Fruit fly (Drosophila melanogaster) whole organism, embryonic: ENCODE results near the gene Mgat4a.

Experiments used
- Antp ChIP-seq: fragments of 200-800 bp; sonication (Bioruptor generic); optimal IDR thresholded peaks from 3 replicates; lab custom pipeline; 2016; ENCODE audit warnings: missing biosample characterization, missing genetic modification characterization
- BtbVII ChIP-seq: fragments of 200-800 bp; sonication (Bioruptor generic); optimal IDR thresholded peaks from 3 replicates; lab custom pipeline; 2017; ENCODE audit warnings: missing biosample characterization, mild to moderate bottlenecking, missing genetic modification characterization
- CG11456 ChIP-seq: fragments of 200-800 bp; sonication (Bioruptor generic); IDR thresholded peaks from 3 replicates; pipeline ENCODE4 v1.3.6; 2022; ENCODE audit warnings: missing biosample characterization, missing genetic modification characterization
- CG13287 ChIP-seq: fragments of 200-800 bp; sonication (Bioruptor generic); IDR thresholded peaks from 2 replicates; pipeline ENCODE4 v1.3.6; 2022; ENCODE audit warnings: missing biosample characterization, missing genetic modification characterization; ENCODE audit not compliant: partially characterized antibody
- CG13624 ChIP-seq: fragments of 200-800 bp; sonication (Bioruptor generic); optimal IDR thresholded peaks from 2 replicates; lab custom pipeline; 2016; ENCODE audit warnings: missing biosample characterization, missing genetic modification characterization
- CG17359 ChIP-seq: fragments of 200-800 bp; sonication (Bioruptor generic); optimal IDR thresholded peaks from 3 replicates; lab custom pipeline; 2018; ENCODE audit warnings: missing biosample characterization, mild to moderate bottlenecking, missing genetic modification characterization, moderate library complexity
- CG17612 ChIP-seq: fragments of 200-800 bp; sonication (Bioruptor generic); IDR thresholded peaks from 2 replicates; pipeline ENCODE4 v1.3.6; 2022; ENCODE audit warnings: missing biosample characterization, missing genetic modification characterization
- CG1832 ChIP-seq: fragments of 200-800 bp; sonication (Bioruptor generic); optimal IDR thresholded peaks from 2 replicates; lab custom pipeline; 2017; ENCODE audit warnings: missing biosample characterization, mild to moderate bottlenecking, missing genetic modification characterization, inconsistent platforms
- CG18619 ChIP-seq: fragments of 200-800 bp; sonication (Bioruptor generic); optimal IDR thresholded peaks from 3 replicates; lab custom pipeline; 2017; ENCODE audit warnings: missing biosample characterization, mild to moderate bottlenecking, missing genetic modification characterization
- CG3726 ChIP-seq: fragments of 200-800 bp; sonication (Bioruptor generic); IDR thresholded peaks from 3 replicates; pipeline ENCODE4, ENCODE4 v1.3.6; 2022; ENCODE audit warnings: missing biosample characterization, missing genetic modification characterization
- CG4617 ChIP-seq: fragments of 200-800 bp; sonication (Bioruptor generic); optimal IDR thresholded peaks from 3 replicates; lab custom pipeline; 2016; ENCODE audit warnings: missing biosample characterization, missing genetic modification characterization, borderline replicate concordance
- CG6254 ChIP-seq: fragments of 200-800 bp; sonication (Bioruptor generic); optimal IDR thresholded peaks from 3 replicates; lab custom pipeline; 2017; ENCODE audit warnings: mild to moderate bottlenecking, missing biosample characterization, missing genetic modification reagents, missing genetic modification characterization
- CG7556 ChIP-seq: fragments of 200-800 bp; sonication (Bioruptor generic); optimal IDR thresholded peaks from 2 replicates; lab custom pipeline; 2017; ENCODE audit warnings: missing biosample characterization, mild to moderate bottlenecking, missing genetic modification characterization
- CG8290 ChIP-seq, 3 experiments: fragments of 200-800 bp; sonication (Bioruptor generic); optimal IDR thresholded peaks; 2 replicates each; lab custom pipeline; 2016 to 2019; ENCODE audit warnings: missing biosample characterization in 3 of 3, missing genetic modification characterization in 3 of 3, mild to moderate bottlenecking in 2 of 3, moderate library complexity in 1 of 3
- CG8944 ChIP-seq: fragments of 200-800 bp; sonication (Bioruptor generic); optimal IDR thresholded peaks from 3 replicates; lab custom pipeline; 2016; ENCODE audit warnings: missing biosample characterization, missing genetic modification characterization
- CG9437 ChIP-seq: fragments of 200-800 bp; sonication (Bioruptor generic); optimal IDR thresholded peaks from 2 replicates; lab custom pipeline; 2018; ENCODE audit warnings: missing biosample characterization, mild to moderate bottlenecking, missing genetic modification characterization
- Camta ChIP-seq: fragments of 200-800 bp; sonication (Bioruptor generic); optimal IDR thresholded peaks from 2 replicates; lab custom pipeline; 2016; ENCODE audit warnings: missing biosample characterization, missing genetic modification characterization
- Doc3 ChIP-seq: fragments of 200-800 bp; sonication (Bioruptor generic); IDR thresholded peaks from 3 replicates; pipeline ENCODE4 v1.3.6; 2022; ENCODE audit warnings: missing biosample characterization, missing genetic modification characterization; ENCODE audit not compliant: partially characterized antibody
- Dp ChIP-seq: fragments of 200-800 bp; sonication (Bioruptor generic); optimal IDR thresholded peaks from 2 replicates; lab custom pipeline; 2018; ENCODE audit warnings: missing biosample characterization, mild to moderate bottlenecking, missing genetic modification characterization, moderate library complexity
- Fer1 ChIP-seq: fragments of 200-800 bp; sonication (Bioruptor generic); optimal IDR thresholded peaks from 2 replicates; lab custom pipeline; 2017; ENCODE audit warnings: missing biosample characterization, mild to moderate bottlenecking, missing genetic modification characterization
- HLH3B ChIP-seq: fragments of 200-800 bp; sonication (Bioruptor generic); IDR thresholded peaks from 2 replicates; pipeline ENCODE4 v1.3.6; 2022; ENCODE audit warnings: missing biosample characterization, missing genetic modification characterization
- Hand ChIP-seq: fragments of 200-800 bp; sonication (Bioruptor generic); optimal IDR thresholded peaks from 2 replicates; lab custom pipeline; 2017; ENCODE audit warnings: mild to moderate bottlenecking, missing biosample characterization, missing genetic modification reagents, missing genetic modification characterization
- Hmx ChIP-seq: fragments of 200-800 bp; sonication (Bioruptor generic); optimal IDR thresholded peaks from 2 replicates; lab custom pipeline; 2016; ENCODE audit warnings: missing biosample characterization, missing genetic modification characterization
- Jarid2 ChIP-seq: fragments of 200-800 bp; sonication (Bioruptor generic); optimal IDR thresholded peaks from 3 replicates; lab custom pipeline; 2017; ENCODE audit warnings: mild to moderate bottlenecking, missing biosample characterization, missing genetic modification reagents, missing genetic modification characterization
- Mes4 ChIP-seq: fragments of 200-800 bp; sonication (Bioruptor generic); optimal IDR thresholded peaks from 2 replicates; lab custom pipeline; 2016; ENCODE audit warnings: missing biosample characterization, missing genetic modification characterization
- NK7.1 ChIP-seq: fragments of 200-800 bp; sonication (Bioruptor generic); optimal IDR thresholded peaks from 3 replicates; lab custom pipeline; 2016; ENCODE audit warnings: missing biosample characterization, missing genetic modification characterization
- Oli ChIP-seq: fragments of 200-800 bp; sonication (Bioruptor generic); optimal IDR thresholded peaks from 2 replicates; lab custom pipeline; 2018; ENCODE audit warnings: missing biosample characterization, mild to moderate bottlenecking, missing genetic modification characterization, moderate library complexity
- PHDP ChIP-seq: fragments of 200-800 bp; sonication (Bioruptor generic); optimal IDR thresholded peaks from 3 replicates; lab custom pipeline; 2018; ENCODE audit warnings: missing biosample characterization, mild to moderate bottlenecking, missing genetic modification characterization, moderate library complexity
- Pdp1 ChIP-seq, 2 experiments: fragments of 200-800 bp; sonication (Bioruptor generic); optimal IDR thresholded peaks; 3 replicates each; lab custom pipeline; 2016; ENCODE audit warnings: missing biosample characterization in 2 of 2, missing genetic modification characterization in 2 of 2, mild to moderate bottlenecking in 1 of 2, moderate library complexity in 1 of 2
- Rfx ChIP-seq: fragments of 200-800 bp; sonication (Bioruptor generic); IDR thresholded peaks from 2 replicates; pipeline ENCODE4 v1.3.6; 2022; ENCODE audit warnings: missing biosample characterization, missing genetic modification characterization
- YL-1 ChIP-seq: fragments of 200-800 bp; sonication (Bioruptor generic); optimal IDR thresholded peaks from 3 replicates; lab custom pipeline; 2017; ENCODE audit warnings: missing biosample characterization, mild to moderate bottlenecking, missing genetic modification characterization
- ara ChIP-seq: fragments of 200-800 bp; sonication (Bioruptor generic); IDR thresholded peaks from 2 replicates; pipeline ENCODE4 v1.3.6; 2022; ENCODE audit warnings: missing biosample characterization, missing genetic modification characterization
- bsh ChIP-seq, 2 experiments: fragments of 200-800 bp; sonication (Bioruptor generic); optimal IDR thresholded peaks; 2 replicates each; lab custom pipeline; 2017 to 2018; ENCODE audit warnings: mild to moderate bottlenecking in 2 of 2, missing biosample characterization in 2 of 2, missing genetic modification characterization in 2 of 2, moderate library complexity in 1 of 2
- cato ChIP-seq: fragments of 200-800 bp; sonication (Bioruptor generic); optimal IDR thresholded peaks from 2 replicates; lab custom pipeline; 2016; ENCODE audit warnings: missing biosample characterization, missing genetic modification characterization, borderline replicate concordance
- corto ChIP-seq: fragments of 200-800 bp; sonication (Bioruptor generic); optimal IDR thresholded peaks from 2 replicates; lab custom pipeline; 2016; ENCODE audit warnings: missing biosample characterization, mild to moderate bottlenecking, missing genetic modification characterization, moderate library complexity
- crp ChIP-seq, 2 experiments: fragments of 200-800 bp; sonication (Bioruptor generic); optimal IDR thresholded peaks; 2 replicates in 1 of 2; 3 replicates in 1 of 2; lab custom pipeline; 2017; ENCODE audit warnings: missing biosample characterization in 2 of 2, missing genetic modification characterization in 2 of 2, mild to moderate bottlenecking in 1 of 2, moderate library complexity in 1 of 2
- danr ChIP-seq: fragments of 200-800 bp; sonication (Bioruptor generic); IDR thresholded peaks from 2 replicates; pipeline ENCODE4 v1.3.6; 2022; ENCODE audit warnings: missing biosample characterization, missing genetic modification characterization
- fd102C ChIP-seq: fragments of 200-800 bp; sonication (Bioruptor generic); optimal IDR thresholded peaks from 2 replicates; lab custom pipeline; 2018; ENCODE audit warnings: missing biosample characterization, mild to moderate bottlenecking, missing genetic modification characterization, moderate library complexity
- kay ChIP-seq: fragments of 200-800 bp; sonication (Bioruptor generic); optimal IDR thresholded peaks from 2 replicates; lab custom pipeline; 2016; ENCODE audit warnings: missing biosample characterization, missing genetic modification characterization
- lilli ChIP-seq: fragments of 200-800 bp; sonication (Bioruptor generic); optimal IDR thresholded peaks from 3 replicates; lab custom pipeline; 2016; ENCODE audit warnings: missing biosample characterization, missing genetic modification characterization
- pan ChIP-seq, 4 experiments: fragments of >200 bp in 3 of 4; fragments of 200-800 bp in 1 of 4; sonication (Bioruptor generic) in 1 of 4; optimal IDR thresholded peaks in 3 of 4; IDR thresholded peaks in 1 of 4; 2 replicates each; pipeline versions ENCODE4 v1.3.6 to Lab custom; 2017 to 2022; ENCODE audit warnings: missing biosample characterization in 2 of 4, missing genetic modification characterization in 2 of 4, mixed read lengths in 1 of 4
- prd ChIP-seq, 3 experiments: fragments of >200 bp in 2 of 3; fragments of 200-800 bp in 1 of 3; sonication (Bioruptor generic) in 1 of 3; optimal IDR thresholded peaks in 2 of 3; IDR thresholded peaks in 1 of 3; 2 replicates in 2 of 3; 3 replicates in 1 of 3; pipeline versions ENCODE4 v1.3.6 to Lab custom; 2017 to 2022; ENCODE audit warnings: missing biosample characterization in 1 of 3, missing genetic modification characterization in 1 of 3
- ro ChIP-seq: fragments of 200-800 bp; sonication (Bioruptor generic); IDR thresholded peaks from 2 replicates; pipeline ENCODE4 v1.3.6; 2022; ENCODE audit warnings: missing biosample characterization, missing genetic modification characterization
- tgo ChIP-seq: fragments of 200-800 bp; sonication (Bioruptor generic); IDR thresholded peaks from 3 replicates; pipeline ENCODE4 v1.3.6; 2022; ENCODE audit warnings: missing biosample characterization, missing genetic modification characterization
- vnd ChIP-seq: fragments of 200-800 bp; sonication (Bioruptor generic); IDR thresholded peaks from 3 replicates; pipeline ENCODE4 v1.3.6; 2022; ENCODE audit warnings: missing biosample characterization, missing genetic modification characterization; ENCODE audit not compliant: partially characterized antibody
- wor ChIP-seq: fragments of 200-800 bp; sonication (Bioruptor generic); IDR thresholded peaks from 2 replicates; pipeline ENCODE4 v1.3.6; 2022; ENCODE audit warnings: missing biosample characterization, missing genetic modification characterization

Mgat4a gene

dm6 chr3L:14755951-14756723, 5.7 kb upstream of the Mgat4a start (continued):
- TF ChIP-seq PHDP (tag; lab: Kevin White, UChicago) (peak; percentile 87), Pdp1 (GFP tag; optimal IDR thresholded peaks at IDR 0.05; lab: Kevin White, UChicago) (peak; percentile 55 to 84), Oli (peak; percentile 94), ara (GFP tag; lab: Robert Waterston, UW) (no peak; the same call in 1 of the 2 replicates), corto (peak; percentile 33), CG8290 (GFP tag; optimal IDR thresholded peaks at IDR 0.05; lab: Kevin White, UChicago) (no peak), CG8290 (tag; optimal IDR thresholded peaks at IDR 0.05; lab: Kevin White, UChicago) (peak; percentile 9 to 62), Jarid2 (no peak), vnd (no peak), CG13624 (GFP tag; lab: Kevin White, UChicago) (peak; percentile 65), CG17359 (tag; lab: Kevin White, UChicago) (peak; percentile 87), Hmx (peak; percentile 89), CG6254 (GFP tag; lab: Kevin White, UChicago) (peak; percentile 60), bsh (GFP tag; optimal IDR thresholded peaks at IDR 0.05; lab: Kevin White, UChicago) (peak; percentile 49 to 74), HLH3B (peak; percentile 77), Antp (GFP tag; lab: Kevin White, UChicago) (peak; percentile 77), CG8944 (GFP tag; lab: Kevin White, UChicago) (peak; percentile 73), CG18619 (GFP tag; lab: Kevin White, UChicago) (peak; percentile 92), cato (GFP tag; lab: Kevin White, UChicago) (peak; percentile 77), CG3726 (GFP tag; lab: Robert Waterston, UW) (0 out of 3 replicates have a peak, but pooled peaks have one; percentile 70), Dp (GFP tag; lab: Kevin White, UChicago) (no peak), CG11456 (GFP tag; lab: Robert Waterston, UW) (peak; percentile 87), Fer1 (GFP tag; lab: Kevin White, UChicago) (peak; percentile 87), CG1832 (GFP tag; lab: Kevin White, UChicago) (peak; percentile 96), Rfx (GFP tag; lab: Robert Waterston, UW) (peak; percentile 80), CG13287 (GFP tag; lab: Robert Waterston, UW) (peak; percentile 47; the same call in 1 of the 2 replicates), kay (peak; percentile 66), YL-1 (GFP tag; lab: Kevin White, UChicago) (peak; percentile 0), BtbVII (GFP tag; lab: Kevin White, UChicago) (peak; percentile 80), crp (GFP tag; optimal IDR thresholded peaks at IDR 0.05; lab: Kevin White, UChicago) (peak in 1 of 2 experiments; percentile 29), pan (optimal IDR thresholded peaks at IDR 0.05; lab: Kevin White, UChicago) (no peak), pan (GFP tag; optimal IDR thresholded peaks at IDR 0.05 in 1 of 2, IDR thresholded peaks at IDR 0.05 in 1 of 2) (peak in 1 of 2 experiments; percentile 89), fd102C (GFP tag; lab: Kevin White, UChicago) (no peak), ro (GFP tag; lab: Robert Waterston, UW) (peak; percentile 36; the same call in 1 of the 2 replicates), wor (GFP tag; lab: Robert Waterston, UW) (peak; percentile 66), CG9437 (GFP tag; lab: Kevin White, UChicago) (peak; percentile 89), Hand (peak; percentile 84), prd (optimal IDR thresholded peaks at IDR 0.05; lab: Kevin White, UChicago) (no peak), prd (GFP tag; IDR thresholded peaks at IDR 0.05; lab: Robert Waterston, UW) (peak; percentile 88), CG4617 (GFP tag; lab: Kevin White, UChicago) (peak; percentile 26), tgo (peak; percentile 87), danr (GFP tag; lab: Robert Waterston, UW) (peak; percentile 61), Camta (GFP tag; lab: Kevin White, UChicago) (peak; percentile 71), CG7556 (peak; percentile 93), CG17612 (no peak), Mes4 (peak; percentile 55), NK7.1 (peak; percentile 38), Doc3 (GFP tag; lab: Robert Waterston, UW) (no peak; the same call in 2 of the 3 replicates), lilli (GFP tag; lab: Kevin White, UChicago) (peak; percentile 83)
